Worm (Caenorhabditis elegans) whole organism, L3 larva: ENCODE results near the gene T25D3.4.

Experiments used
- R02D3.7 ChIP-seq: fragments of 150-350 bp; optimal IDR thresholded peaks from 2 replicates; lab custom pipeline; 2014; ENCODE audit warnings: missing biosample characterization, missing genetic modification characterization
- ZK546.5 ChIP-seq: sonication (generic microtip); optimal IDR thresholded peaks from 2 replicates; lab custom pipeline; 2017; ENCODE audit warnings: missing biosample characterization, missing genetic modification characterization
- aly-2 ChIP-seq: fragments of 150-350 bp; optimal IDR thresholded peaks from 2 replicates; lab custom pipeline; 2014; ENCODE audit warnings: missing biosample characterization, missing genetic modification characterization
- ama-1 ChIP-seq: fragments of 150-350 bp; optimal IDR thresholded peaks from 2 replicates; lab custom pipeline; 2018
- ceh-16 ChIP-seq: sonication (generic microtip); optimal IDR thresholded peaks from 2 replicates; lab custom pipeline; 2017; ENCODE audit warnings: missing biosample characterization, missing genetic modification characterization
- ceh-28 ChIP-seq: fragments of 150-350 bp; optimal IDR thresholded peaks from 2 replicates; lab custom pipeline; 2014; ENCODE audit warnings: missing biosample characterization, missing genetic modification reagents, missing genetic modification characterization
- ceh-9 ChIP-seq: sonication (generic microtip); optimal IDR thresholded peaks from 2 replicates; lab custom pipeline; 2018; ENCODE audit warnings: missing biosample characterization, missing genetic modification characterization
- daf-12 ChIP-seq: fragments of 150-350 bp; optimal IDR thresholded peaks from 2 replicates; lab custom pipeline; 2014; ENCODE audit warnings: missing biosample characterization, missing genetic modification reagents, missing genetic modification characterization
- egl-27 ChIP-seq: sonication (generic microtip); optimal IDR thresholded peaks from 4 replicates; lab custom pipeline; 2017; ENCODE audit warnings: missing biosample characterization, missing genetic modification reagents, missing genetic modification characterization
- egl-5 ChIP-seq: fragments of 150-350 bp; optimal IDR thresholded peaks from 2 replicates; lab custom pipeline; 2017; ENCODE audit warnings: missing biosample characterization, missing genetic modification reagents, missing genetic modification characterization, inconsistent platforms
- elt-1 ChIP-seq: fragments of 150-350 bp; optimal IDR thresholded peaks from 2 replicates; lab custom pipeline; 2014; ENCODE audit warnings: missing biosample characterization, missing genetic modification characterization
- elt-2 ChIP-seq: sonication (generic microtip); optimal IDR thresholded peaks from 2 replicates; lab custom pipeline; 2016; ENCODE audit warnings: missing genetic modification reagents, mild to moderate bottlenecking, missing genetic modification characterization, missing compliant biosample characterization
- elt-3 ChIP-seq, 3 experiments: fragments of 150-350 bp in 1 of 3; sonication (generic microtip) in 2 of 3; optimal IDR thresholded peaks; 2 replicates in 2 of 3; 4 replicates in 1 of 3; lab custom pipeline; 2014 to 2017; ENCODE audit warnings: missing biosample characterization in 3 of 3, missing genetic modification characterization in 3 of 3
- eor-1 ChIP-seq, 2 experiments: fragments of 150-350 bp; optimal IDR thresholded peaks; 2 replicates each; lab custom pipeline; 2014 to 2018; ENCODE audit warnings: missing biosample characterization in 2 of 2, missing genetic modification characterization in 2 of 2
- fkh-10 ChIP-seq: sonication (generic microtip); optimal IDR thresholded peaks from 2 replicates; lab custom pipeline; 2017; ENCODE audit warnings: missing biosample characterization, missing genetic modification reagents, missing genetic modification characterization
- fkh-2 ChIP-seq: fragments of 150-350 bp; optimal IDR thresholded peaks from 2 replicates; lab custom pipeline; 2014; ENCODE audit warnings: missing biosample characterization, missing genetic modification reagents, missing genetic modification characterization
- fos-1 ChIP-seq: fragments of 150-350 bp; optimal IDR thresholded peaks from 2 replicates; lab custom pipeline; 2014; ENCODE audit warnings: missing biosample characterization, missing genetic modification characterization
- hmg-11 ChIP-seq: sonication (generic microtip); optimal IDR thresholded peaks from 2 replicates; lab custom pipeline; 2016; ENCODE audit warnings: missing genetic modification characterization, missing compliant biosample characterization
- jun-1 ChIP-seq: fragments of 150-350 bp; optimal IDR thresholded peaks from 2 replicates; lab custom pipeline; 2014; ENCODE audit warnings: missing biosample characterization, missing genetic modification reagents, missing genetic modification characterization
- lin-15B ChIP-seq: fragments of 150-350 bp; optimal IDR thresholded peaks from 2 replicates; lab custom pipeline; 2014; ENCODE audit warnings: missing biosample characterization, missing genetic modification characterization
- lin-39 ChIP-seq: fragments of 150-350 bp; optimal IDR thresholded peaks from 2 replicates; lab custom pipeline; 2018; ENCODE audit warnings: missing biosample characterization, missing genetic modification reagents, missing genetic modification characterization
- lsy-12 ChIP-seq: sonication (generic microtip); optimal IDR thresholded peaks from 2 replicates; lab custom pipeline; 2016; ENCODE audit warnings: mild to moderate bottlenecking, missing genetic modification characterization, missing compliant biosample characterization
- mml-1 ChIP-seq: fragments of 150-350 bp; sonication (generic microtip); optimal IDR thresholded peaks from 3 replicates; lab custom pipeline; 2014; ENCODE audit warnings: missing biosample characterization, missing genetic modification characterization
- nfya-1 ChIP-seq: sonication (generic microtip); optimal IDR thresholded peaks from 2 replicates; lab custom pipeline; 2017; ENCODE audit warnings: missing genetic modification characterization, mild to moderate bottlenecking, missing compliant biosample characterization, antibody characterized with exemption, moderate library complexity; ENCODE audit not compliant: insufficient read depth
- nhr-11 ChIP-seq: fragments of 150-350 bp; optimal IDR thresholded peaks from 2 replicates; lab custom pipeline; 2014; ENCODE audit warnings: missing biosample characterization, missing genetic modification characterization
- nhr-12 ChIP-seq: fragments of 150-350 bp; optimal IDR thresholded peaks from 2 replicates; lab custom pipeline; 2014; ENCODE audit warnings: missing biosample characterization, missing genetic modification characterization
- nhr-23 ChIP-seq: fragments of 150-350 bp; optimal IDR thresholded peaks from 2 replicates; lab custom pipeline; 2014; ENCODE audit warnings: missing biosample characterization, missing genetic modification reagents, missing genetic modification characterization
- nhr-237 ChIP-seq: fragments of 150-350 bp; optimal IDR thresholded peaks from 2 replicates; lab custom pipeline; 2014; ENCODE audit warnings: missing biosample characterization, missing genetic modification characterization
- nhr-76 ChIP-seq: fragments of 150-350 bp; sonication (generic microtip); optimal IDR thresholded peaks from 5 replicates; lab custom pipeline; 2014; ENCODE audit warnings: missing biosample characterization, missing genetic modification characterization
- nhr-77 ChIP-seq: fragments of 150-350 bp; optimal IDR thresholded peaks from 2 replicates; lab custom pipeline; 2014; ENCODE audit warnings: missing biosample characterization, missing genetic modification characterization
- pha-4 ChIP-seq: fragments of 150-350 bp; optimal IDR thresholded peaks from 2 replicates; lab custom pipeline; 2014; ENCODE audit warnings: missing biosample characterization, missing genetic modification reagents, missing genetic modification characterization
- pqm-1 ChIP-seq: fragments of 150-350 bp; optimal IDR thresholded peaks from 2 replicates; lab custom pipeline; 2017; ENCODE audit warnings: missing biosample characterization, missing genetic modification characterization, inconsistent platforms
- sea-2 ChIP-seq: fragments of 150-350 bp; sonication (generic microtip); optimal IDR thresholded peaks from 4 replicates; lab custom pipeline; 2014; ENCODE audit warnings: missing biosample characterization, missing genetic modification reagents, missing genetic modification characterization
- skn-1 ChIP-seq: fragments of 150-350 bp; optimal IDR thresholded peaks from 2 replicates; lab custom pipeline; 2014; ENCODE audit warnings: missing biosample characterization, missing genetic modification characterization
- snpc-4 ChIP-seq: fragments of 150-350 bp; optimal IDR thresholded peaks from 2 replicates; lab custom pipeline; 2014; ENCODE audit warnings: missing biosample characterization, missing genetic modification characterization
- tbx-2 ChIP-seq: sonication (generic microtip); optimal IDR thresholded peaks from 2 replicates; lab custom pipeline; 2016; ENCODE audit warnings: mild to moderate bottlenecking, missing genetic modification characterization, missing compliant biosample characterization
- zag-1 ChIP-seq: fragments of 150-350 bp; optimal IDR thresholded peaks from 2 replicates; lab custom pipeline; 2014; ENCODE audit warnings: missing biosample characterization, missing genetic modification characterization
- ztf-11 ChIP-seq: fragments of 150-350 bp; optimal IDR thresholded peaks from 2 replicates; lab custom pipeline; 2014; ENCODE audit warnings: missing biosample characterization, missing genetic modification characterization
- ztf-4 ChIP-seq: fragments of 150-350 bp; optimal IDR thresholded peaks from 2 replicates; lab custom pipeline; 2014; ENCODE audit warnings: missing biosample characterization, missing genetic modification characterization

Gene T25D3.4

ce11 chrII:133548-134275 lies 13.3 kb upstream of the T25D3.4 start, which contains the start of gene cwn-1:
Gene cwn-1 (minus strand): TSS chrII:133598.
- TF ChIP-seq daf-12 (tag; lab: Kevin White, UChicago) (no peak), ceh-16 (tag; lab: Kevin White, UChicago) (no peak), hmg-11 (no peak), fkh-10 (GFP tag; lab: Kevin White, UChicago) (no peak), egl-5 (tag; lab: Kevin White, UChicago) (peak; percentile 68)

DNA sequence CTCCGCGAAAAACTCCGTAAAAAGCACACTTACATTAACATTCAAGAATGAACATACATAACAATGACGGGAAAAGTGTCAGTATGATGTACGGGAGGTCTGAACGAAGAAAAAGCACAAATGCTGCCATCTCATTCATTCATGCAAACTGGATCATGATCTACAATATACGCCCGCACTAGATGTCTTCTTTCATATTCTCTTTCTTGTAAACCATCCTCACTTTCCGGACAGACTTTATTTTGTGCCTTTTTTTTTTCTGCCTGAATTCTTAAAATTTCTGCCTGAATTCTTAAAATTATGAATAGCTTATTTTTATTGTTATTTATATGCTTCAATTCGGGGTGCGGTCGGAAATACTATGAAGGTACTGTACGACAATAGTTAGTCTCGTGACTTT lies 11.9 kb upstream of the T25D3.4 start, which contains the start of gene K10B4.1:
Gene K10B4.1, plus strand, starts transcription at position 301 of the 400 bp plus-strand sequence.
- TF ChIP-seq snpc-4 (tag; lab: Kevin White, UChicago) (no peak), eor-1 (tag; optimal IDR thresholded peaks at IDR 0.05; lab: Kevin White, UChicago) (no peak), elt-2 (no peak), pha-4 (tag; lab: Kevin White, UChicago) (no peak), mml-1 (tag; lab: Kevin White, UChicago) (no peak), elt-1 (tag; lab: Kevin White, UChicago) (no peak), ceh-28 (tag; lab: Kevin White, UChicago) (no peak), zag-1 (no peak), hmg-11 (no peak), fkh-2 (no peak), nhr-76 (tag; lab: Kevin White, UChicago) (no peak), ztf-4 (no peak), lsy-12 (no peak), ZK546.5 (tag; lab: Kevin White, UChicago) (no peak), ama-1 (lab: Kevin White, UChicago) (no peak)

ce11 chrII:151495-151894 lies 4.5 kb downstream of the T25D3.4 start:
- TF ChIP-seq mml-1 (tag; lab: Kevin White, UChicago) (no peak), elt-1 (tag; lab: Kevin White, UChicago) (no peak), snpc-4 (tag; lab: Kevin White, UChicago) (no peak), eor-1 (tag; optimal IDR thresholded peaks at IDR 0.05; lab: Kevin White, UChicago) (no peak), R02D3.7 (tag; lab: Kevin White, UChicago) (no peak), skn-1 (tag; lab: Kevin White, UChicago) (no peak), fkh-2 (no peak), fos-1 (tag; lab: Kevin White, UChicago) (no peak), sea-2 (GFP tag; lab: Kevin White, UChicago) (no peak), aly-2 (tag; lab: Kevin White, UChicago) (no peak), pqm-1 (tag; lab: Kevin White, UChicago) (no peak), egl-5 (tag; lab: Kevin White, UChicago) (no peak)
- TF ChIP-seq, all 47 proteins: peak for 0

DNA sequence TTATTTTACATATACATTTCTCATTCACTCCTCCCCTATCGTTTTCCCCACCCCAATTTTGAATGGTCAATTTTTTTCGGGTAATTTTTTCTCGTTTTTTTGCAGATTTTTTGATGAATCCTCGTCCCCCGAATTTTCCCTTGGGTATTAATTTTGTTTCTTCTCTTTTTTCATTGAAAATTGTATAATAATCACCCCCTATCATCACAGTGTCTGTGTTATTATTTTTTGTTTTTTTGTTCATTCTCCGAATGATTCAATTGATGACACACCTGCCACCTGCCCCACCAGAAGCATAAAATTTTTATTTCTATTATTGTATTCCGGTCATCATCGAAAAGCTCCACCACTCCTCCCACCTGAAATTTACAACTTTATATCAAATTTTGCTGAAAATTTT lies 5.2 kb downstream of the T25D3.4 start, which contains the start of gene T25D3.3:
Gene T25D3.3, plus strand, starts transcription at position 301 of the 400 bp plus-strand sequence.
- TF ChIP-seq tbx-2 = no peak
- no peak for TF ChIP-seq ZK546.5 (tag; lab: Kevin White, UChicago)
- TF ChIP-seq fkh-10 (GFP tag; lab: Kevin White, UChicago) = no peak
- no peak for TF ChIP-seq ztf-4
- no peak for TF ChIP-seq R02D3.7 (tag; lab: Kevin White, UChicago)
- no peak for TF ChIP-seq ztf-11 (tag; lab: Kevin White, UChicago)
- no peak for TF ChIP-seq daf-12 (tag; lab: Kevin White, UChicago)
- no peak for TF ChIP-seq nfya-1 (tag; lab: Kevin White, UChicago)
- TF ChIP-seq elt-2 = no peak
- no peak for TF ChIP-seq nhr-23 (tag; lab: Kevin White, UChicago)
- TF ChIP-seq egl-27 (tag; lab: Kevin White, UChicago) = no peak
- TF ChIP-seq nhr-11 (tag; lab: Kevin White, UChicago) = no peak
- no peak for TF ChIP-seq elt-1 (tag; lab: Kevin White, UChicago)
- no peak for TF ChIP-seq hmg-11

- TF ChIP-seq ceh-16 (tag; lab: Kevin White, UChicago) (no peak), egl-5 (tag; lab: Kevin White, UChicago) (peak; percentile 85), nhr-12 (tag; lab: Kevin White, UChicago) (no peak), elt-2 (peak; percentile 66), aly-2 (tag; lab: Kevin White, UChicago) (no peak), fos-1 (tag; lab: Kevin White, UChicago) (no peak), jun-1 (tag; lab: Kevin White, UChicago) (peak; percentile 73), elt-1 (tag; lab: Kevin White, UChicago) (peak; percentile 16), nhr-237 (tag; lab: Kevin White, UChicago) (no peak), lsy-12 (peak; percentile 87), ama-1 (lab: Kevin White, UChicago) (no peak), snpc-4 (tag; lab: Kevin White, UChicago) (peak; percentile 84), tbx-2 (peak; percentile 77), nhr-77 (tag; lab: Kevin White, UChicago) (peak; percentile 73), nfya-1 (tag; lab: Kevin White, UChicago) (peak; percentile 91), nhr-11 (tag; lab: Kevin White, UChicago) (no peak), ceh-9 (no peak), ceh-28 (tag; lab: Kevin White, UChicago) (peak; percentile 77), lin-15B (peak; percentile 98), mml-1 (tag; lab: Kevin White, UChicago) (no peak), egl-27 (tag; lab: Kevin White, UChicago) (no peak), elt-3 (tag; optimal IDR thresholded peaks at IDR 0.05; lab: Kevin White, UChicago) (no peak), eor-1 (tag; optimal IDR thresholded peaks at IDR 0.05; lab: Kevin White, UChicago) (no peak), hmg-11 (peak; percentile 92), nhr-23 (tag; lab: Kevin White, UChicago) (peak; percentile 95), lin-39 (tag; lab: Kevin White, UChicago) (peak; percentile 85), ztf-4 (no peak), daf-12 (tag; lab: Kevin White, UChicago) (no peak)
Observed at ce11 chrII:155904-156303, 8.9 kb downstream of the T25D3.4 start, which contains the start of gene mrpl-28. Gene mrpl-28 (minus strand): TSS chrII:156009.
